Worm (Caenorhabditis elegans): Measurements from ENCODE around the gene ell-1.
A peak's percentile ranks its signal among the peaks of the same experiment; 100 is the strongest.

ell-1 gene

DNA sequence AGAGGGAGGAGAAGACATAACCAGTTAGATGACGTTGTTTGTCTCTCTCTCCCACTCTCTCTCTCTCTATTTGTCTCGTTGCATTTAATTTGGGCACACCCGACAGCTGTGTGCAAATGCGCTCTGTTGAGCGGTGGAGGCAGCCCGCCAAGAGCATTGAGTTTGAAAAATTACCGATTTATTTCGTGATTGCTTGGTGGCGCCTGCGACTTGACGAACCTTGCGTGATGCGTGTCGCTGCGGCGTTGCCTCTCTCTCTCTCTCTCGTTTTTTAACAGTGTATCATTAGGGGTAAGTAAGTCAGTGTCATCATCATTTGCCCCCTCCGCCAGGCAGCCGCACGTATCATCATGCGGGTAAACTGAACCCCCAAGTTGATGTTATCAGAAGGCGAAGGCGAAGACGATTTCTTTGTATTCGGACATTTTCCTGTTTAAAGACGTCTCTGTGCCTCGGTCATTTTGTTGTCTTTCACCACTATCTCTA, 11.9 kb downstream of the ell-1 start (continued):
- TF ChIP-seq snpc-4 (GFP tag; optimal IDR thresholded peaks at IDR 0.05) (no peak), snpc-4 (tag; optimal IDR thresholded peaks at IDR 0.05) (peak in 2 of 4 experiments; percentile 3 to 55), nhr-80 (tag; optimal IDR thresholded peaks at IDR 0.05) (peak; percentile 91), Y56A3A.18 (GFP tag; IDR thresholded peaks at IDR 0.05) (0 out of 2 replicates have a peak, but pooled peaks have one; percentile 15), nhr-90 (tag; optimal IDR thresholded peaks at IDR 0.05) (no peak), F55B11.4 (tag; optimal IDR thresholded peaks at IDR 0.05; ENCODE audit: borderline replicate concordance, insufficient read depth) (no peak), hrde-1 (tag; optimal IDR thresholded peaks at IDR 0.05; ENCODE audit: borderline replicate concordance) (no peak), cebp-1 (GFP tag; IDR thresholded peaks at IDR 0.05) (peak; percentile 41), cebp-1 (tag; optimal IDR thresholded peaks at IDR 0.05) (peak; percentile 57), dpl-1 (GFP tag; optimal IDR thresholded peaks at IDR 0.05) (no peak), egrh-3 (GFP tag; IDR thresholded peaks at IDR 0.05) (0 out of 2 replicates have a peak, but pooled peaks have one; percentile 8), fkh-3 (tag; optimal IDR thresholded peaks at IDR 0.05) (no peak), madf-10 (tag; optimal IDR thresholded peaks at IDR 0.05) (peak; percentile 26), F39B2.1 (GFP tag; IDR thresholded peaks at IDR 0.05) (no peak), hmg-20 (GFP tag; IDR thresholded peaks at IDR 0.05) (no peak), sdz-38 (tag; optimal IDR thresholded peaks at IDR 0.05) (no peak), hmg-1.2 (GFP tag; IDR thresholded peaks at IDR 0.05) (peak; percentile 41; the same call in 1 of the 2 replicates), lin-40 (tag; optimal IDR thresholded peaks at IDR 0.05) (peak; percentile 53), ztf-6 (GFP tag; IDR thresholded peaks at IDR 0.05) (no peak), nhr-179 (tag; optimal IDR thresholded peaks at IDR 0.05) (no peak), lin-26 (GFP tag; IDR thresholded peaks at IDR 0.05) (peak; percentile 54; the same call in 1 of the 2 replicates), athp-1 (tag; optimal IDR thresholded peaks at IDR 0.05) (no peak), atf-7 (tag; optimal IDR thresholded peaks at IDR 0.05) (peak; percentile 53), ztf-22 (GFP tag; optimal IDR thresholded peaks at IDR 0.05) (peak; percentile 27), let-607 (tag; optimal IDR thresholded peaks at IDR 0.05) (peak in 1 of 2 experiments; percentile 20), lin-35 (GFP tag; optimal IDR thresholded peaks at IDR 0.05) (peak in 1 of 3 experiments; percentile 37), lin-54 (GFP tag; optimal IDR thresholded peaks at IDR 0.05) (peak; percentile 29), ets-4 (GFP tag; optimal IDR thresholded peaks at IDR 0.05) (peak; percentile 38), zfh-2 (GFP tag; conservative IDR thresholded peaks at IDR 0.05) (peak; percentile 84), F57C9.4 (tag; optimal IDR thresholded peaks at IDR 0.05) (no peak), mcd-1 (GFP tag; IDR thresholded peaks at IDR 0.05) (peak; percentile 87)

DNA sequence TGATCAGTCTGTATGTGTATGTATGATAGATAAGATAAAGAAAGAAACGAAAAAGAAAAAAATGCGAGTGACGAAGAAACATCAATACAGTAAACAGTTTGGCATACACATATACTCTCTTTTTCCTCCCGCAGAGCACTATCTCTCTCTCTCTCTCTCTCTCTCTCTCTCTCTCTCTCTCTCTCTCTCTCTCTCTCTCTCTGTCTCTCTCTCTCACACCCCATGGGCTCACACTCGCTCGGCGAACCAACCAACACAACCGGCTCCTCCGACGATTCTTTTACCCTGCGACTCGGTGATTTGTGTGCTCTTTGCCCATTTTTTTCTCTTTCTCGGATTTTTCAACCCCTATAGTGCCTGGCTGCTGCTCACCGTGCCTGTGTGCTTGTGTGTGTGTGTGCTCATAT, 12.8 kb downstream of the ell-1 start:
- TF ChIP-seq cebp-1 (GFP tag; IDR thresholded peaks at IDR 0.05) (no peak), cebp-1 (tag; optimal IDR thresholded peaks at IDR 0.05) (peak; percentile 25), K12H6.12 (tag; optimal IDR thresholded peaks at IDR 0.05) (peak; percentile 11), dox-1 (GFP tag; IDR thresholded peaks at IDR 0.05) (peak; percentile 76), egrh-3 (GFP tag; IDR thresholded peaks at IDR 0.05) (peak; percentile 77), ceh-100 (GFP tag; IDR thresholded peaks at IDR 0.05) (no peak), ets-4 (GFP tag; optimal IDR thresholded peaks at IDR 0.05) (peak; percentile 6), mes-4 (tag; optimal IDR thresholded peaks at IDR 0.05) (no peak), unc-62 (GFP tag; optimal IDR thresholded peaks at IDR 0.05) (no peak), mcd-1 (GFP tag; IDR thresholded peaks at IDR 0.05) (peak; percentile 69), zfh-2 (GFP tag; conservative IDR thresholded peaks at IDR 0.05) (peak; percentile 93), ZK185.1 (tag; optimal IDR thresholded peaks at IDR 0.05; ENCODE audit: poor library complexity, severe bottlenecking) (peak; percentile 61), hmg-1.2 (GFP tag; IDR thresholded peaks at IDR 0.05) (peak; percentile 63), madf-10 (tag; optimal IDR thresholded peaks at IDR 0.05) (peak; percentile 16), attf-5 (GFP tag; optimal IDR thresholded peaks at IDR 0.05) (peak; percentile 13), unc-130 (GFP tag; optimal IDR thresholded peaks at IDR 0.05) (no peak), tbp1 (GFP tag; optimal IDR thresholded peaks at IDR 0.05) (peak; percentile 34), lin-26 (GFP tag; IDR thresholded peaks at IDR 0.05) (0 out of 2 replicates have a peak, but pooled peaks have one; percentile 17), nhr-80 (tag; optimal IDR thresholded peaks at IDR 0.05) (peak; percentile 60), atf-7 (tag; optimal IDR thresholded peaks at IDR 0.05) (peak; percentile 21)
